Fruit fly (Drosophila melanogaster) whole organism, prepupa: ENCODE measurements around the gene mRNA-cap.

Source experiments
- CG4318 ChIP-seq: fragments of 200-800 bp; sonication (Bioruptor generic); optimal IDR thresholded peaks from 3 replicates; lab custom pipeline; 2017; ENCODE audit warnings: missing biosample characterization, mild to moderate bottlenecking, missing genetic modification characterization
- vri ChIP-seq: fragments of 200-800 bp; sonication (Bioruptor generic); optimal IDR thresholded peaks from 3 replicates; lab custom pipeline; 2016; ENCODE audit warnings: missing biosample characterization, mild to moderate bottlenecking, missing genetic modification characterization

DNA sequence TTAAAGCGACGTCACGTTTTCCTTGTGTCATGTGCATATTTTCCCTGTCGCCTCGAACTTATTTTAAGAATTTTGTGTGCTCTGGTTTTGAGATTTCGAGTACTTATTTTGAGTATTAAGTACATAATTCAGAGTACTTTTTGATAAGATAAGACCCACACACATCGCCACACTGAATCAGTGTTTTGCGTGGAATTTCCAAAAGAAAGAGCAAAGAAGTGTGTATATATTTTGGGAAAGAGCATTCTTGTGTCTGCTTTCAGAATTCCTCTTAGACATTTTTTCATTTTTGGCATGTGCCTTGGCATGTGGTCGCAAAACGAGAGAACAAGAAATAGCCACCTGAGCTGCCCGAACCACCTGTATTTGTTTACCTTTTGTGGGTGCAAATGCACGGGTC, 26.8 kb downstream of the mRNA-cap start:
- no peak for TF ChIP-seq CG4318 (GFP tag; lab: Kevin White, UChicago)
- peak; percentile 56 for TF ChIP-seq vri
